Worm (Caenorhabditis elegans): ENCODE data around the gene C03B8.3.
A peak's percentile ranks its signal among the peaks of the same experiment; 100 is the strongest.

DNA sequence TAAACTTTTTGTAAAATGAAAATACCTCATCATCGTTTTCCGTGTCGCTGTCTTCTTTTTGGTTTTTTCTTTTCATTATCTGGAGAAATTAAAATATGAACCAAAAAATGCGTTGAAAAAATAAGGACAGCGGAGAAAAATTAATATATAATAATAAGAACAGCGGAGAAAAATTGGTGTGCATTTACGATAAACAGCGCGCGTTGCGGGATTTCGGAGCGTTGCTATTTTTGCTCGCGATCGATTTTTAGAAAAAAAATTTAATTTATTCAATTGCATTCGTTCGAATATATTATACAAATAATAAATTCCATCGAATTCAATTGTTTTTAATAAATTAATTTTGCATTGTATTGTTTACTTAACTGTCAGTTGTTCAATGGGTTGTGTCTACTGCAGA lies 53.9 kb downstream of the C03B8.3 start, which contains the start of gene ZK686.2:
- TF ChIP-seq hmg-11 (tag; optimal IDR thresholded peaks at IDR 0.05) (no peak), aly-2 (tag; optimal IDR thresholded peaks at IDR 0.05) (no peak), unc-39 (tag; optimal IDR thresholded peaks at IDR 0.05) (no peak), ZK546.5 (tag; optimal IDR thresholded peaks at IDR 0.05) (no peak), lin-15B (tag; optimal IDR thresholded peaks at IDR 0.05) (peak; percentile 35), nhr-23 (tag; optimal IDR thresholded peaks at IDR 0.05) (peak; percentile 44), daf-12 (tag; optimal IDR thresholded peaks at IDR 0.05) (no peak), lsy-12 (tag; optimal IDR thresholded peaks at IDR 0.05) (no peak)

Data from whole organism, L3 larva.